Worm (Caenorhabditis elegans) whole organism, L3 larva: ENCODE results near the gene col-115.

Experiments used
- ZK546.5 ChIP-seq: sonication (generic microtip); optimal IDR thresholded peaks from 2 replicates; lab custom pipeline; 2017; ENCODE audit warnings: missing biosample characterization, missing genetic modification characterization
- aly-2 ChIP-seq: fragments of 150-350 bp; optimal IDR thresholded peaks from 2 replicates; lab custom pipeline; 2014; ENCODE audit warnings: missing biosample characterization, missing genetic modification characterization
- ama-1 ChIP-seq: fragments of 150-350 bp; optimal IDR thresholded peaks from 2 replicates; lab custom pipeline; 2018
- ceh-16 ChIP-seq: sonication (generic microtip); optimal IDR thresholded peaks from 2 replicates; lab custom pipeline; 2017; ENCODE audit warnings: missing biosample characterization, missing genetic modification characterization
- ceh-28 ChIP-seq: fragments of 150-350 bp; optimal IDR thresholded peaks from 2 replicates; lab custom pipeline; 2014; ENCODE audit warnings: missing biosample characterization, missing genetic modification reagents, missing genetic modification characterization
- ceh-82 ChIP-seq: fragments of 150-350 bp; optimal IDR thresholded peaks from 2 replicates; lab custom pipeline; 2014; ENCODE audit warnings: missing biosample characterization, missing genetic modification characterization
- ceh-9 ChIP-seq: sonication (generic microtip); optimal IDR thresholded peaks from 2 replicates; lab custom pipeline; 2018; ENCODE audit warnings: missing biosample characterization, missing genetic modification characterization
- daf-12 ChIP-seq: fragments of 150-350 bp; optimal IDR thresholded peaks from 2 replicates; lab custom pipeline; 2014; ENCODE audit warnings: missing biosample characterization, missing genetic modification reagents, missing genetic modification characterization
- egl-27 ChIP-seq: sonication (generic microtip); optimal IDR thresholded peaks from 4 replicates; lab custom pipeline; 2017; ENCODE audit warnings: missing biosample characterization, missing genetic modification reagents, missing genetic modification characterization
- egl-5 ChIP-seq: fragments of 150-350 bp; optimal IDR thresholded peaks from 2 replicates; lab custom pipeline; 2017; ENCODE audit warnings: missing biosample characterization, missing genetic modification reagents, missing genetic modification characterization, inconsistent platforms
- elt-1 ChIP-seq: fragments of 150-350 bp; optimal IDR thresholded peaks from 2 replicates; lab custom pipeline; 2014; ENCODE audit warnings: missing biosample characterization, missing genetic modification characterization
- elt-2 ChIP-seq: sonication (generic microtip); optimal IDR thresholded peaks from 2 replicates; lab custom pipeline; 2016; ENCODE audit warnings: missing genetic modification reagents, mild to moderate bottlenecking, missing genetic modification characterization, missing compliant biosample characterization
- elt-3 ChIP-seq, 3 experiments: fragments of 150-350 bp in 1 of 3; sonication (generic microtip) in 2 of 3; optimal IDR thresholded peaks; 2 replicates in 2 of 3; 4 replicates in 1 of 3; lab custom pipeline; 2014 to 2017; ENCODE audit warnings: missing biosample characterization in 3 of 3, missing genetic modification characterization in 3 of 3
- eor-1 ChIP-seq, 2 experiments: fragments of 150-350 bp; optimal IDR thresholded peaks; 2 replicates each; lab custom pipeline; 2014 to 2018; ENCODE audit warnings: missing biosample characterization in 2 of 2, missing genetic modification characterization in 2 of 2
- fkh-10 ChIP-seq: sonication (generic microtip); optimal IDR thresholded peaks from 2 replicates; lab custom pipeline; 2017; ENCODE audit warnings: missing biosample characterization, missing genetic modification reagents, missing genetic modification characterization
- fkh-2 ChIP-seq: fragments of 150-350 bp; optimal IDR thresholded peaks from 2 replicates; lab custom pipeline; 2014; ENCODE audit warnings: missing biosample characterization, missing genetic modification reagents, missing genetic modification characterization
- fos-1 ChIP-seq: fragments of 150-350 bp; optimal IDR thresholded peaks from 2 replicates; lab custom pipeline; 2014; ENCODE audit warnings: missing biosample characterization, missing genetic modification characterization
- hmg-11 ChIP-seq: sonication (generic microtip); optimal IDR thresholded peaks from 2 replicates; lab custom pipeline; 2016; ENCODE audit warnings: missing genetic modification characterization, missing compliant biosample characterization
- jun-1 ChIP-seq: fragments of 150-350 bp; optimal IDR thresholded peaks from 2 replicates; lab custom pipeline; 2014; ENCODE audit warnings: missing biosample characterization, missing genetic modification reagents, missing genetic modification characterization
- lin-15B ChIP-seq: fragments of 150-350 bp; optimal IDR thresholded peaks from 2 replicates; lab custom pipeline; 2014; ENCODE audit warnings: missing biosample characterization, missing genetic modification characterization
- lin-39 ChIP-seq: fragments of 150-350 bp; optimal IDR thresholded peaks from 2 replicates; lab custom pipeline; 2018; ENCODE audit warnings: missing biosample characterization, missing genetic modification reagents, missing genetic modification characterization
- lsy-12 ChIP-seq: sonication (generic microtip); optimal IDR thresholded peaks from 2 replicates; lab custom pipeline; 2016; ENCODE audit warnings: mild to moderate bottlenecking, missing genetic modification characterization, missing compliant biosample characterization
- mml-1 ChIP-seq: fragments of 150-350 bp; sonication (generic microtip); optimal IDR thresholded peaks from 3 replicates; lab custom pipeline; 2014; ENCODE audit warnings: missing biosample characterization, missing genetic modification characterization
- nfya-1 ChIP-seq: sonication (generic microtip); optimal IDR thresholded peaks from 2 replicates; lab custom pipeline; 2017; ENCODE audit warnings: missing genetic modification characterization, mild to moderate bottlenecking, missing compliant biosample characterization, antibody characterized with exemption, moderate library complexity; ENCODE audit not compliant: insufficient read depth
- nhr-11 ChIP-seq: fragments of 150-350 bp; optimal IDR thresholded peaks from 2 replicates; lab custom pipeline; 2014; ENCODE audit warnings: missing biosample characterization, missing genetic modification characterization
- nhr-23 ChIP-seq: fragments of 150-350 bp; optimal IDR thresholded peaks from 2 replicates; lab custom pipeline; 2014; ENCODE audit warnings: missing biosample characterization, missing genetic modification reagents, missing genetic modification characterization
- nhr-237 ChIP-seq: fragments of 150-350 bp; optimal IDR thresholded peaks from 2 replicates; lab custom pipeline; 2014; ENCODE audit warnings: missing biosample characterization, missing genetic modification characterization
- nhr-25 ChIP-seq: sonication (generic microtip); optimal IDR thresholded peaks from 2 replicates; lab custom pipeline; 2017; ENCODE audit warnings: missing biosample characterization, missing genetic modification characterization
- nhr-43 ChIP-seq: sonication (generic microtip); optimal IDR thresholded peaks from 2 replicates; lab custom pipeline; 2016; ENCODE audit warnings: mild to moderate bottlenecking, missing genetic modification characterization, missing compliant biosample characterization; ENCODE audit not compliant: poor library complexity, severe bottlenecking
- nhr-67 ChIP-seq: fragments of 150-350 bp; optimal IDR thresholded peaks from 2 replicates; lab custom pipeline; 2014; ENCODE audit warnings: missing biosample characterization, missing genetic modification characterization
- nhr-76 ChIP-seq: fragments of 150-350 bp; sonication (generic microtip); optimal IDR thresholded peaks from 5 replicates; lab custom pipeline; 2014; ENCODE audit warnings: missing biosample characterization, missing genetic modification characterization
- nhr-77 ChIP-seq: fragments of 150-350 bp; optimal IDR thresholded peaks from 2 replicates; lab custom pipeline; 2014; ENCODE audit warnings: missing biosample characterization, missing genetic modification characterization
- pha-4 ChIP-seq: fragments of 150-350 bp; optimal IDR thresholded peaks from 2 replicates; lab custom pipeline; 2014; ENCODE audit warnings: missing biosample characterization, missing genetic modification reagents, missing genetic modification characterization
- pqm-1 ChIP-seq: fragments of 150-350 bp; optimal IDR thresholded peaks from 2 replicates; lab custom pipeline; 2017; ENCODE audit warnings: missing biosample characterization, missing genetic modification characterization, inconsistent platforms
- sea-2 ChIP-seq: fragments of 150-350 bp; sonication (generic microtip); optimal IDR thresholded peaks from 4 replicates; lab custom pipeline; 2014; ENCODE audit warnings: missing biosample characterization, missing genetic modification reagents, missing genetic modification characterization
- skn-1 ChIP-seq: fragments of 150-350 bp; optimal IDR thresholded peaks from 2 replicates; lab custom pipeline; 2014; ENCODE audit warnings: missing biosample characterization, missing genetic modification characterization
- snpc-4 ChIP-seq: fragments of 150-350 bp; optimal IDR thresholded peaks from 2 replicates; lab custom pipeline; 2014; ENCODE audit warnings: missing biosample characterization, missing genetic modification characterization
- tbx-2 ChIP-seq: sonication (generic microtip); optimal IDR thresholded peaks from 2 replicates; lab custom pipeline; 2016; ENCODE audit warnings: mild to moderate bottlenecking, missing genetic modification characterization, missing compliant biosample characterization
- unc-39 ChIP-seq: sonication (generic microtip); optimal IDR thresholded peaks from 4 replicates; lab custom pipeline; 2017; ENCODE audit warnings: missing biosample characterization, missing genetic modification characterization
- unc-62 ChIP-seq: fragments of 150-350 bp; sonication (generic microtip); optimal IDR thresholded peaks from 4 replicates; lab custom pipeline; 2014; ENCODE audit warnings: missing biosample characterization, missing genetic modification reagents, missing genetic modification characterization
- zag-1 ChIP-seq: fragments of 150-350 bp; optimal IDR thresholded peaks from 2 replicates; lab custom pipeline; 2014; ENCODE audit warnings: missing biosample characterization, missing genetic modification characterization
- ztf-11 ChIP-seq: fragments of 150-350 bp; optimal IDR thresholded peaks from 2 replicates; lab custom pipeline; 2014; ENCODE audit warnings: missing biosample characterization, missing genetic modification characterization
- ztf-4 ChIP-seq: fragments of 150-350 bp; optimal IDR thresholded peaks from 2 replicates; lab custom pipeline; 2014; ENCODE audit warnings: missing biosample characterization, missing genetic modification characterization

Gene col-115

DNA sequence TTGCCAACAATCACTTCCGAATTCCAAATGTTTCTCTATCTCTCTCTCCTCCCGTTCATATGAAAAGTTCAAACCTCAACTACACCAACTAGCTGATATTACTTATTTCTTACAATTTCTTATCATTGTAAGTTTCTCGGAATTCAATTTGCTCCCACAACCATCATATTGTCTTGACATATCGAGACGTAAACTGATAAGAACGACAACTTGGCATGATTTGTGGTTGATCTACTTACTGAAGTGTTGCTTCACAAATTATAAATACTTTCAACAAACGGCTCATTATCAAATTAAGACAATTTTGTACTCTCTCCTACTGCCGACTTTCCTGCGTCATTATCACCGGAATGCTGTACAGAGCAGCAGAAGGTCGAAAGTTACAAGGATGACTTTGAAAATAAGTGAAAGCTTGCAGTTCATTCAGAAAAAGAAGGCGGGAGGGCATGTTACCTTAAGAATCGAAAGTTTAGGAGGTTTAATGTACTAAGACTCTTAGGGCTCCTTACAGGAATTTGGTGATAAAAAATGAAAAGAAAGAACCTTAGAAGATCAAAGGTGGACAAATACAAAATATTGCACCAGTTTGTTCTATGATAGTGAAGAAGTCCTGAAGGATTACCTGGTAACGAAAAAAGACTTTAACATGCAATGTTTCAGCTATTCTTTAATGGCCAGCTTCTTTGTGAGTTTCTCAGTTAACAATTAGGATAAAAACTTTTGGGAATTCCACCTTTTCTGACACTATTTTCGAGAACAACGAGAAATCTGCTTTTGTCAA, 43.8 kb downstream of the col-115 start:
- peak; percentile 100 for TF ChIP-seq pqm-1 (tag; lab: Kevin White, UChicago)
- peak; percentile 43 for TF ChIP-seq pha-4
- TF ChIP-seq ceh-16 (tag; lab: Kevin White, UChicago) = no peak
- TF ChIP-seq elt-2 (tag; lab: Kevin White, UChicago) = peak; percentile 98
- TF ChIP-seq jun-1 (tag; lab: Kevin White, UChicago) = peak; percentile 35

DNA sequence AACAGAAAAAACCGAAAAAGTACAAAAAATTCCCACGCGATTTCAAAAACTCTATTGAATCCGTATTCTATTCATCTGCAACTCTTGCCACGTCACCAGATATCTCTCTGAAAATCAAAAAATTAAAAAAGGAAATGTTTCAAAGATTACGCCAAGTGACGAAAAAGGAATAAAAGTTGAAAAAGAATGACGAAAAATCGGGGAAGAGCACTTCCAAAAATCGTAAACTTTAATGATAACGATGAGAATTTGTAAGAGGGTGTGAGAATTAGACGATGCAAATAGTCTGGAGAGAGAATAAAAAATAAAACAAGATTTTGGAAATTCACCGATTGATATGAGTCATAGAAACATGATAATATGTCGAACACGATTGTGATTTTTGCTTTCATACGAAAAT, 45.7 kb downstream of the col-115 start:
- TF ChIP-seq elt-2 (tag; lab: Kevin White, UChicago) = peak; percentile 59
- TF ChIP-seq pqm-1 (tag; lab: Kevin White, UChicago) = peak; percentile 30
- TF ChIP-seq nhr-43 (tag; lab: Kevin White, UChicago) = no peak
- no peak for TF ChIP-seq lin-15B (tag; lab: Kevin White, UChicago)

DNA sequence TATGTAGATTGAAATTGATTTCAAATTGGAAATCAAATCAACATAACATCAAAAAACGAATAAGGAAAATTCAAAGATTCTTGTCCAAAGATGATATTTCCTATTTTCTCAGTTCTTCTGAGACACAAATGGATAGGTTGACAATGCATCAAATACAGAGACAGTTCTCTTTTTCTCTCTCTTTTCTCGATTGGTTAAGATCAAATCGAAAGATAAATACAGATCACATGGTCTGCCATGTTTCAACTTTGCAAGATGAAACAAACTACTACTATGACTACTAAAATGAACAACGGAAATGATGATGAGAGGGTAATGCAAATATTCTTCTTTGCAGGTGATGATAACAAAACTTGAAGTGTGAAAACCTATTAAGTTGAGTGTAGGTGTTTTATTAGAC, 48.0 kb downstream of the col-115 start:
- no peak for TF ChIP-seq pqm-1 (tag; lab: Kevin White, UChicago)
- no peak for TF ChIP-seq nhr-11 (tag; lab: Kevin White, UChicago)
- TF ChIP-seq tbx-2 (tag; lab: Kevin White, UChicago) = no peak
- TF ChIP-seq aly-2 = no peak
- TF ChIP-seq hmg-11 = no peak
- no peak for TF ChIP-seq fkh-2 (tag; lab: Kevin White, UChicago)
- peak; percentile 95 for TF ChIP-seq elt-1 (tag; lab: Kevin White, UChicago)
- TF ChIP-seq nhr-43 (tag; lab: Kevin White, UChicago) = peak; percentile 58
- TF ChIP-seq pha-4 = no peak
- peak; percentile 27 for TF ChIP-seq nhr-23 (tag; lab: Kevin White, UChicago)
- TF ChIP-seq nhr-67 = no peak
- no peak for TF ChIP-seq skn-1
- peak; percentile 76 for TF ChIP-seq nhr-25 (tag; lab: Kevin White, UChicago)
- no peak for TF ChIP-seq egl-5 (tag; lab: Kevin White, UChicago)

DNA sequence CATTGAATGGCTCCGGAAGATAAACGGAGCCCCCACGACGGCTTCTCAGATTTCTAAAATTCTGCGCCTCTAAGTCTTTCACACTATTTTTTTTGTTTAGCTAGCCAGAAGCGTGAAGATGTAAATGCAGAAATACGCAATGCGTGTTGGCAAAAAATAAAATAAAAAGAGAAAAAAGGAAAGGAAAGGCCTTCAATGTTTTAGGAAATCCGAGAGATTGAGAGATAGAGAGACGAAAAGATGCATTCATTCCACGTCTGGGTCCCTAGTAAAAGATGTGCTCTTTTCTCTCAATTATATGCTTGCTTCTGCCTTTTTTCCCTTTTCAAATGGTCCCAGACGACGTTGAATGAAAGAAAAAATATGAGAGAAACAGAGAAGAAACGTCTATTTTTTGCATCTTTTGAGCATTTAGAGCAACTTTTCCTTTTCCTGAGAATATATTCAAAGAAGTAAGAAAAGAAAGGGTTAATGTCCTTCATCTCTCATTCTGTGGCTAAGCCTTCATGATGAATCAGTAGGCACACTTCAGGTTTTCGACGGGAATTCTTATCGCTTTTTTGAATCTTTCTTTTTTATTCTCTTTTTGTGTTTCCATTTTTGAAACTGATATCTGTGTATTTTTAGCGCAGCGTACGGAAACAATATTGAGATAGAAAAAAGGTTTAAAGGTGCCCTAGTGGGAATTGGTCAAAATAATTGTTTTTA, 52.3 kb downstream of the col-115 start:
- TF ChIP-seq elt-3 (tag; optimal IDR thresholded peaks at IDR 0.05; lab: Kevin White, UChicago) = no peak
- no peak for TF ChIP-seq ama-1 (lab: Kevin White, UChicago)
- no peak for TF ChIP-seq pha-4
- TF ChIP-seq sea-2 (GFP tag; lab: Kevin White, UChicago) = no peak
- TF ChIP-seq egl-5 (tag; lab: Kevin White, UChicago) = peak; percentile 3
- TF ChIP-seq elt-1 (tag; lab: Kevin White, UChicago) = peak; percentile 75
- no peak for TF ChIP-seq nhr-76 (tag; lab: Kevin White, UChicago)
- no peak for TF ChIP-seq ztf-11
- no peak for TF ChIP-seq ZK546.5 (tag; lab: Kevin White, UChicago)
- no peak for TF ChIP-seq pqm-1 (tag; lab: Kevin White, UChicago)
- no peak for TF ChIP-seq nhr-77
- no peak for TF ChIP-seq fos-1 (tag; lab: Kevin White, UChicago)
- TF ChIP-seq lin-39 = no peak
- no peak for TF ChIP-seq zag-1 (tag; lab: Kevin White, UChicago)
- TF ChIP-seq fkh-10 (GFP tag; lab: Kevin White, UChicago) = peak; percentile 95
- TF ChIP-seq eor-1 (tag; optimal IDR thresholded peaks at IDR 0.05; lab: Kevin White, UChicago) = no peak
- TF ChIP-seq unc-62 (GFP tag; lab: Kevin White, UChicago) = no peak
- TF ChIP-seq elt-2 (tag; lab: Kevin White, UChicago) = no peak
- TF ChIP-seq nfya-1 (tag; lab: Kevin White, UChicago) = peak; percentile 62
- no peak for TF ChIP-seq skn-1
- no peak for TF ChIP-seq ceh-9 (tag; lab: Kevin White, UChicago)
- TF ChIP-seq aly-2 = no peak
- no peak for TF ChIP-seq mml-1 (tag; lab: Kevin White, UChicago)
- no peak for TF ChIP-seq ceh-28 (tag; lab: Kevin White, UChicago)
- no peak for TF ChIP-seq unc-39 (tag; lab: Kevin White, UChicago)
- TF ChIP-seq lsy-12 (tag; lab: Kevin White, UChicago) = no peak
- TF ChIP-seq hmg-11 = peak; percentile 68
- TF ChIP-seq daf-12 (tag; lab: Kevin White, UChicago) = no peak
- TF ChIP-seq ceh-16 (tag; lab: Kevin White, UChicago) = no peak
- no peak for TF ChIP-seq egl-27 (tag; lab: Kevin White, UChicago)
- no peak for TF ChIP-seq snpc-4 (tag; lab: Kevin White, UChicago)
- no peak for TF ChIP-seq ceh-82 (tag; lab: Kevin White, UChicago)
- no peak for TF ChIP-seq lin-15B (tag; lab: Kevin White, UChicago)
- no peak for TF ChIP-seq nhr-43 (tag; lab: Kevin White, UChicago)
- TF ChIP-seq nhr-237 = no peak
- TF ChIP-seq jun-1 (tag; lab: Kevin White, UChicago) = no peak
- no peak for TF ChIP-seq ztf-4 (tag; lab: Kevin White, UChicago)
